Fruit fly (Drosophila melanogaster) whole organism, embryonic: Measurements from ENCODE around the gene fliI.

Experiments
- Aef1 ChIP-seq: fragments of 200-800 bp; sonication (Bioruptor generic); IDR thresholded peaks from 3 replicates; pipeline ENCODE4 v1.3.6; 2022; ENCODE audit warnings: missing biosample characterization, missing genetic modification characterization
- Atf-2 ChIP-seq: fragments of 200-800 bp; sonication (Bioruptor generic); optimal IDR thresholded peaks from 2 replicates; lab custom pipeline; 2016; ENCODE audit warnings: missing biosample characterization, missing genetic modification characterization
- Bgb ChIP-seq: fragments of 200-800 bp; sonication (Bioruptor generic); IDR thresholded peaks from 2 replicates; pipeline ENCODE4 v1.3.6; 2022; ENCODE audit warnings: missing biosample characterization, missing genetic modification characterization; ENCODE audit not compliant: partially characterized antibody
- C15 ChIP-seq: fragments of 200-800 bp; sonication (Bioruptor generic); IDR thresholded peaks from 3 replicates; pipeline ENCODE4 v1.3.6; 2022; ENCODE audit warnings: missing biosample characterization, missing genetic modification characterization
- CG10274 ChIP-seq: fragments of 200-800 bp; sonication (Bioruptor generic); optimal IDR thresholded peaks from 3 replicates; lab custom pipeline; 2017; ENCODE audit warnings: missing biosample characterization, mild to moderate bottlenecking, missing genetic modification characterization
- CG11695 ChIP-seq: fragments of 200-800 bp; sonication (Bioruptor generic); IDR thresholded peaks from 3 replicates; pipeline ENCODE4 v1.3.6; 2022; ENCODE audit warnings: missing biosample characterization, missing genetic modification characterization
- CG12391 ChIP-seq: fragments of 200-800 bp; sonication (Bioruptor generic); optimal IDR thresholded peaks from 3 replicates; lab custom pipeline; 2018; ENCODE audit warnings: missing biosample characterization, mild to moderate bottlenecking, missing genetic modification characterization, moderate library complexity
- CG12744 ChIP-seq: fragments of 200-800 bp; sonication (Bioruptor generic); optimal IDR thresholded peaks from 2 replicates; lab custom pipeline; 2016; ENCODE audit warnings: missing biosample characterization, missing genetic modification characterization
- CG13775 ChIP-seq: fragments of 200-800 bp; sonication (Bioruptor generic); optimal IDR thresholded peaks from 3 replicates; lab custom pipeline; 2017; ENCODE audit warnings: missing biosample characterization, mild to moderate bottlenecking, missing genetic modification characterization
- CG13894 ChIP-seq: fragments of 200-800 bp; sonication (Bioruptor generic); optimal IDR thresholded peaks from 3 replicates; lab custom pipeline; 2018; ENCODE audit warnings: missing biosample characterization, mild to moderate bottlenecking, missing genetic modification characterization, moderate library complexity
- CG17912 ChIP-seq: fragments of 200-800 bp; sonication (Bioruptor generic); optimal IDR thresholded peaks from 2 replicates; lab custom pipeline; 2018; ENCODE audit warnings: missing biosample characterization, mild to moderate bottlenecking, missing genetic modification characterization
- CG32772 ChIP-seq: fragments of 200-800 bp; sonication (Bioruptor generic); IDR thresholded peaks from 2 replicates; pipeline ENCODE4 v1.3.6; 2022; ENCODE audit warnings: missing biosample characterization, missing genetic modification characterization
- CG42726 ChIP-seq: fragments of 200-800 bp; sonication (Bioruptor generic); IDR thresholded peaks from 2 replicates; pipeline ENCODE4 v1.3.6; 2022; ENCODE audit warnings: missing biosample characterization, missing genetic modification characterization; ENCODE audit not compliant: partially characterized antibody
- CG5245 ChIP-seq: fragments of 200-800 bp; sonication (Bioruptor generic); optimal IDR thresholded peaks from 3 replicates; lab custom pipeline; 2016; ENCODE audit warnings: missing biosample characterization, missing genetic modification characterization
- CG6765 ChIP-seq: fragments of 200-800 bp; sonication (Bioruptor generic); optimal IDR thresholded peaks from 3 replicates; lab custom pipeline; 2017; ENCODE audit warnings: missing biosample characterization, mild to moderate bottlenecking, missing genetic modification characterization
- CG7928 ChIP-seq: fragments of 200-800 bp; sonication (Bioruptor generic); optimal IDR thresholded peaks from 2 replicates; lab custom pipeline; 2017; ENCODE audit warnings: missing biosample characterization, mild to moderate bottlenecking, missing genetic modification characterization
- CTCF ChIP-seq: fragments of 200-800 bp; sonication (Bioruptor generic); optimal IDR thresholded peaks from 2 replicates; lab custom pipeline; 2017; ENCODE audit warnings: missing biosample characterization, mild to moderate bottlenecking, missing genetic modification characterization, moderate library complexity
- Camta ChIP-seq: fragments of 200-800 bp; sonication (Bioruptor generic); optimal IDR thresholded peaks from 2 replicates; lab custom pipeline; 2016; ENCODE audit warnings: missing biosample characterization, missing genetic modification characterization
- CkIIα-i1 ChIP-seq: fragments of 200-800 bp; sonication (Bioruptor generic); IDR thresholded peaks from 2 replicates; pipeline ENCODE4 v1.3.6; 2022; ENCODE audit warnings: missing biosample characterization, missing genetic modification characterization
- CrebB ChIP-seq: fragments of 200-800 bp; sonication (Bioruptor generic); optimal IDR thresholded peaks from 3 replicates; lab custom pipeline; 2018; ENCODE audit warnings: missing biosample characterization, mild to moderate bottlenecking, missing genetic modification characterization
- Dad ChIP-seq: fragments of 200-800 bp; sonication (Bioruptor generic); optimal IDR thresholded peaks from 3 replicates; lab custom pipeline; 2016; ENCODE audit warnings: missing biosample characterization, missing genetic modification characterization
- Dip3 ChIP-seq: fragments of 200-800 bp; sonication (Bioruptor generic); optimal IDR thresholded peaks from 3 replicates; lab custom pipeline; 2016; ENCODE audit warnings: missing biosample characterization, missing genetic modification characterization
- HLH3B ChIP-seq: fragments of 200-800 bp; sonication (Bioruptor generic); IDR thresholded peaks from 2 replicates; pipeline ENCODE4 v1.3.6; 2022; ENCODE audit warnings: missing biosample characterization, missing genetic modification characterization
- Hr39 ChIP-seq: fragments of >200 bp; optimal IDR thresholded peaks from 2 replicates; lab custom pipeline; 2017
- Hr78 ChIP-seq, 2 experiments: fragments of 200-800 bp in 1 of 2; fragments of >200 bp in 1 of 2; sonication (Bioruptor generic) in 1 of 2; optimal IDR thresholded peaks; 2 replicates each; lab custom pipeline; 2017 to 2019; ENCODE audit warnings: missing biosample characterization in 2 of 2, missing genetic modification characterization in 2 of 2, mild to moderate bottlenecking in 1 of 2, moderate library complexity in 1 of 2
- MESR4 ChIP-seq: fragments of 200-800 bp; sonication (Bioruptor generic); optimal IDR thresholded peaks from 2 replicates; lab custom pipeline; 2018; ENCODE audit warnings: missing biosample characterization, mild to moderate bottlenecking, missing genetic modification characterization, moderate library complexity
- Myb ChIP-seq: fragments of 200-800 bp; sonication (Bioruptor generic); optimal IDR thresholded peaks from 2 replicates; lab custom pipeline; 2016; ENCODE audit warnings: missing biosample characterization, missing genetic modification characterization
- Neu2 ChIP-seq: fragments of 200-800 bp; sonication (Bioruptor generic); optimal IDR thresholded peaks from 3 replicates; lab custom pipeline; 2016; ENCODE audit warnings: missing biosample characterization, missing genetic modification characterization, borderline replicate concordance
- NfI ChIP-seq: fragments of 200-800 bp; sonication (Bioruptor generic); optimal IDR thresholded peaks from 3 replicates; lab custom pipeline; 2018; ENCODE audit warnings: missing biosample characterization, mild to moderate bottlenecking, missing genetic modification characterization, moderate library complexity
- Pdp1 ChIP-seq, 2 experiments: fragments of 200-800 bp; sonication (Bioruptor generic); optimal IDR thresholded peaks; 3 replicates each; lab custom pipeline; 2016; ENCODE audit warnings: missing biosample characterization in 2 of 2, missing genetic modification characterization in 2 of 2, mild to moderate bottlenecking in 1 of 2, moderate library complexity in 1 of 2
- Poxn ChIP-seq: fragments of 200-800 bp; sonication (Bioruptor generic); IDR thresholded peaks from 2 replicates; pipeline ENCODE4 v1.3.6; 2022; ENCODE audit warnings: missing biosample characterization, missing genetic modification characterization
- Rfx ChIP-seq: fragments of 200-800 bp; sonication (Bioruptor generic); IDR thresholded peaks from 2 replicates; pipeline ENCODE4 v1.3.6; 2022; ENCODE audit warnings: missing biosample characterization, missing genetic modification characterization
- Sox100B ChIP-seq: fragments of 200-800 bp; sonication (Bioruptor generic); optimal IDR thresholded peaks from 3 replicates; lab custom pipeline; 2018; ENCODE audit warnings: missing biosample characterization, mild to moderate bottlenecking, missing genetic modification characterization
- Sox102F ChIP-seq: fragments of 200-800 bp; sonication (Bioruptor generic); optimal IDR thresholded peaks from 2 replicates; lab custom pipeline; 2018; ENCODE audit warnings: missing biosample characterization, mild to moderate bottlenecking, missing genetic modification characterization, moderate library complexity
- Tbp ChIP-seq: fragments of >200 bp; optimal IDR thresholded peaks from 2 replicates; lab custom pipeline; 2018; ENCODE audit warnings: missing biosample characterization, missing genetic modification characterization
- ase ChIP-seq: fragments of 200-800 bp; sonication (Bioruptor generic); IDR thresholded peaks from 3 replicates; pipeline ENCODE4 v1.3.6; 2022; ENCODE audit warnings: missing biosample characterization, missing genetic modification characterization
- btn ChIP-seq: fragments of 200-800 bp; sonication (Bioruptor generic); optimal IDR thresholded peaks from 2 replicates; lab custom pipeline; 2016; ENCODE audit warnings: missing biosample characterization, missing genetic modification characterization
- crol ChIP-seq: fragments of 200-800 bp; sonication (Bioruptor generic); IDR thresholded peaks from 2 replicates; pipeline ENCODE4 v1.3.6; 2022; ENCODE audit warnings: missing biosample characterization, missing genetic modification characterization
- en ChIP-seq: fragments of 200-800 bp; sonication (Bioruptor generic); optimal IDR thresholded peaks from 2 replicates; lab custom pipeline; 2016; ENCODE audit warnings: missing biosample characterization, missing genetic modification characterization
- exex ChIP-seq: fragments of 200-800 bp; sonication (Bioruptor generic); optimal IDR thresholded peaks from 4 replicates; lab custom pipeline; 2018; ENCODE audit warnings: missing biosample characterization, mild to moderate bottlenecking, missing genetic modification characterization, moderate library complexity
- gce ChIP-seq: fragments of 200-800 bp; sonication (Bioruptor generic); IDR thresholded peaks from 3 replicates; pipeline ENCODE4 v1.3.6; 2022; ENCODE audit warnings: missing biosample characterization, missing genetic modification characterization
- gt ChIP-seq: fragments of 200-800 bp; sonication (Bioruptor generic); IDR thresholded peaks from 2 replicates; pipeline ENCODE4 v1.3.6; 2022; ENCODE audit warnings: missing biosample characterization, missing genetic modification characterization
- ind ChIP-seq: fragments of 200-800 bp; sonication (Bioruptor generic); optimal IDR thresholded peaks from 3 replicates; lab custom pipeline; 2016; ENCODE audit warnings: missing biosample characterization, missing genetic modification characterization
- jumu ChIP-seq: fragments of 200-800 bp; sonication (Bioruptor generic); optimal IDR thresholded peaks from 3 replicates; lab custom pipeline; 2016; ENCODE audit warnings: missing biosample characterization, missing genetic modification characterization
- nau ChIP-seq: fragments of 200-800 bp; sonication (Bioruptor generic); optimal IDR thresholded peaks from 3 replicates; lab custom pipeline; 2017; ENCODE audit warnings: missing biosample characterization, mild to moderate bottlenecking, missing genetic modification characterization, missing genetic modification reagents
- pfk ChIP-seq: fragments of 200-800 bp; sonication (Bioruptor generic); optimal IDR thresholded peaks from 2 replicates; lab custom pipeline; 2018; ENCODE audit warnings: missing biosample characterization, mild to moderate bottlenecking, missing genetic modification characterization, moderate library complexity
- repo ChIP-seq: fragments of 200-800 bp; sonication (Bioruptor generic); optimal IDR thresholded peaks from 2 replicates; lab custom pipeline; 2016; ENCODE audit warnings: missing biosample characterization, missing genetic modification characterization
- stc ChIP-seq: fragments of 200-800 bp; sonication (Bioruptor generic); IDR thresholded peaks from 2 replicates; pipeline ENCODE4 v1.3.6; 2022; ENCODE audit warnings: missing biosample characterization, missing genetic modification characterization
- tio ChIP-seq: fragments of 200-800 bp; sonication (Bioruptor generic); optimal IDR thresholded peaks from 2 replicates; lab custom pipeline; 2017; ENCODE audit warnings: missing biosample characterization, missing genetic modification characterization, inconsistent platforms
- wor ChIP-seq: fragments of 200-800 bp; sonication (Bioruptor generic); IDR thresholded peaks from 2 replicates; pipeline ENCODE4 v1.3.6; 2022; ENCODE audit warnings: missing biosample characterization, missing genetic modification characterization
- zen2 ChIP-seq: fragments of 200-800 bp; sonication (Bioruptor generic); IDR thresholded peaks from 3 replicates; pipeline ENCODE4 v1.3.6; 2022; ENCODE audit warnings: missing biosample characterization, missing genetic modification characterization; ENCODE audit not compliant: partially characterized antibody

fliI gene

dm6 chrX:21322289-21322981, 17.1 kb upstream of the fliI start (continued):
- TF ChIP-seq pfk (GFP tag; lab: Kevin White, UChicago) (peak; percentile 82), Dad (GFP tag; lab: Kevin White, UChicago) (no peak), CG17912 (GFP tag; lab: Kevin White, UChicago) (no peak), CG7928 (GFP tag; lab: Kevin White, UChicago) (no peak), Neu2 (GFP tag; lab: Kevin White, UChicago) (no peak), CkIIα-i1 (GFP tag; lab: Robert Waterston, UW) (no peak), gt (GFP tag; lab: Robert Waterston, UW) (no peak), CG13775 (GFP tag; lab: Kevin White, UChicago) (peak; percentile 56), Rfx (GFP tag; lab: Robert Waterston, UW) (peak; percentile 47), CG11695 (GFP tag; lab: Robert Waterston, UW) (peak; percentile 60; the same call in 1 of the 3 replicates), gce (GFP tag; lab: Robert Waterston, UW) (no peak), Dip3 (GFP tag; lab: Kevin White, UChicago) (peak; percentile 24), CG32772 (GFP tag; lab: Robert Waterston, UW) (no peak), Poxn (GFP tag; lab: Robert Waterston, UW) (no peak), CG10274 (GFP tag; lab: Kevin White, UChicago) (peak; percentile 5), Tbp (GFP tag; lab: Kevin White, UChicago) (no peak), crol (GFP tag; lab: Robert Waterston, UW) (peak; percentile 43), stc (no peak), zen2 (no peak), CG13894 (tag; lab: Kevin White, UChicago) (peak; percentile 51), C15 (GFP tag; lab: Robert Waterston, UW) (no peak), Pdp1 (GFP tag; optimal IDR thresholded peaks at IDR 0.05; lab: Kevin White, UChicago) (no peak), repo (GFP tag; lab: Kevin White, UChicago) (no peak), tio (GFP tag; lab: Kevin White, UChicago) (no peak), ase (GFP tag; lab: Robert Waterston, UW) (no peak), nau (GFP tag; lab: Kevin White, UChicago) (no peak), Sox102F (GFP tag; lab: Kevin White, UChicago) (no peak), Hr78 (GFP tag; optimal IDR thresholded peaks at IDR 0.05; lab: Kevin White, UChicago) (peak in 1 of 2 experiments; percentile 88), Atf-2 (GFP tag; lab: Kevin White, UChicago) (no peak), jumu (no peak), Camta (no peak), NfI (GFP tag; lab: Kevin White, UChicago) (no peak), CG6765 (GFP tag; lab: Kevin White, UChicago) (peak; percentile 36), exex (tag; lab: Kevin White, UChicago) (peak; percentile 67), MESR4 (no peak), ind (GFP tag; lab: Kevin White, UChicago) (peak; percentile 54), Bgb (no peak), CG12744 (GFP tag; lab: Kevin White, UChicago) (no peak), en (GFP tag; lab: Kevin White, UChicago) (no peak), Sox100B (GFP tag; lab: Kevin White, UChicago) (peak; percentile 81), btn (GFP tag; lab: Kevin White, UChicago) (no peak), CG42726 (GFP tag; lab: Robert Waterston, UW) (no peak), wor (GFP tag; lab: Robert Waterston, UW) (no peak), Aef1 (0 out of 3 replicates have a peak, but pooled peaks have one; percentile 27), CG12391 (no peak), CTCF (GFP tag; lab: Kevin White, UChicago) (no peak), HLH3B (GFP tag; lab: Robert Waterston, UW) (0 out of 2 replicates have a peak, but pooled peaks have one; percentile 5), CG5245 (GFP tag; lab: Kevin White, UChicago) (no peak), Myb (GFP tag; lab: Kevin White, UChicago) (no peak), CrebB (tag; lab: Kevin White, UChicago) (no peak), Hr39 (no peak)
